Fruit fly (Drosophila melanogaster): ENCODE data around the gene slpr.

dm6 chrX:8140707-8141106, 36.3 kb downstream of the slpr start:
- TF ChIP-seq CG15710 (tag; optimal IDR thresholded peaks at IDR 0.05) (no peak), gl (tag; optimal IDR thresholded peaks at IDR 0.05) (no peak), EcR (GFP tag; optimal IDR thresholded peaks at IDR 0.05) (no peak), CG34367 (tag; optimal IDR thresholded peaks at IDR 0.05) (no peak), rn (GFP tag; IDR thresholded peaks at IDR 0.05) (no peak), CG10348 (GFP tag; IDR thresholded peaks at IDR 0.05) (no peak), D1 (tag; optimal IDR thresholded peaks at IDR 0.05) (no peak), Ets98B (GFP tag; IDR thresholded peaks at IDR 0.05) (no peak), Snoo (tag; optimal IDR thresholded peaks at IDR 0.05) (no peak), CG4496 (GFP tag; IDR thresholded peaks at IDR 0.05) (no peak), CG14655 (GFP tag; optimal IDR thresholded peaks at IDR 0.05) (no peak)
